Fruit fly (Drosophila melanogaster): ENCODE measurements around the gene CG13693.
A peak's percentile ranks its signal among the peaks of the same experiment; 100 is the strongest.

CG13693 gene

DNA sequence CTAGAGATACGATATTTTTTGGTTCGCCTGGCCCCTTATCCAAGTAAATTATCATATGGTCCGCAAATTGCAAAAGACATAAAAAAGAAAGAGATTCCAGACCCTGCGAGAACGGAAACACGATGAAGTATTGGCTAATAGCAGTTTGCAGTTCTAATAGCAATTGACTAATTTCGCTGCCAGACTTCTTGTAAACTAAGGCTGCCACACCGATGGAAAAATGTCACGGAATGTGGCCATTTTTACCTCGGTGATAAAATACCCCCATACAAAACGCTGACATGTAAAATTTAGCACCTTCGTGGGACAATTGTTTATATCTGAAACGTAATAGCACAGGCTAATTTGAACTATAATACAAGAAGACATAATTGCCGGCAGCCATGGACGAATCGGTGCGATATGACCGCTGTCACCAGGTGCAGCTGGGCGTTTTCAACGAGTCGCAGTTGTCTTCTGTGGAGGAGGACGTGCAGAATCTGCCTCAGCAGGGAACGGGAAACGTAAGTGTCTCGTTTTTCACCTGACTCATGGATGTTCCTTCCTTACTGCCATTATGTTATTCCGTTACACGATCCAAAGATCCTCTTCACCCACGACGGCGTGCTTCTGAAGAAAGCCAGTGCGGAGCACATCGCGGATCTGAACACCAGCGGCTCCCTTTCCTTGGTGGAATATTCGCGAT, 25.0 kb upstream of the CG13693 start, which contains the start of the genes Tbc1d15-17 and CG11617 (continued):
- TF ChIP-seq CG10366 (GFP tag; IDR thresholded peaks at IDR 0.05) (no peak), tin (GFP tag; optimal IDR thresholded peaks at IDR 0.05) (no peak), lab (GFP tag; optimal IDR thresholded peaks at IDR 0.05) (no peak), Scr (GFP tag; IDR thresholded peaks at IDR 0.05; ENCODE audit: partially characterized antibody) (peak; percentile 55), Gug (GFP tag; IDR thresholded peaks at IDR 0.05) (no peak), CG15601 (tag; optimal IDR thresholded peaks at IDR 0.05) (peak; percentile 22), CG8281 (tag; optimal IDR thresholded peaks at IDR 0.05) (no peak), CG13624 (GFP tag; optimal IDR thresholded peaks at IDR 0.05) (peak; percentile 90), grau (tag; optimal IDR thresholded peaks at IDR 0.05) (no peak), amos (GFP tag; IDR thresholded peaks at IDR 0.05; ENCODE audit: partially characterized antibody) (peak; percentile 63; the same call in 1 of the 2 replicates), CG7745 (tag; optimal IDR thresholded peaks at IDR 0.05) (no peak), gro (GFP tag; optimal IDR thresholded peaks at IDR 0.05) (no peak), CG10959 (GFP tag; IDR thresholded peaks at IDR 0.05) (no peak), CG1832 (GFP tag; optimal IDR thresholded peaks at IDR 0.05) (no peak), CG1603 (tag; optimal IDR thresholded peaks at IDR 0.05) (peak; percentile 82), CG17359 (tag; optimal IDR thresholded peaks at IDR 0.05) (no peak), Atf6 (GFP tag; IDR thresholded peaks at IDR 0.05) (no peak), Meics (GFP tag; optimal IDR thresholded peaks at IDR 0.05) (no peak), BEAF-32 (GFP tag; optimal IDR thresholded peaks at IDR 0.05) (peak; percentile 63), CG2116 (GFP tag; optimal IDR thresholded peaks at IDR 0.05) (peak; percentile 59), Rx (GFP tag; IDR thresholded peaks at IDR 0.05) (no peak), Dll (GFP tag; IDR thresholded peaks at IDR 0.05; ENCODE audit: partially characterized antibody) (peak; percentile 55; the same call in 2 of the 4 replicates), CG30403 (GFP tag; optimal IDR thresholded peaks at IDR 0.05) (no peak), CG11456 (GFP tag; IDR thresholded peaks at IDR 0.05) (no peak), CG10431 (GFP tag; optimal IDR thresholded peaks at IDR 0.05) (peak; percentile 68), odd (GFP tag; optimal IDR thresholded peaks at IDR 0.05) (no peak), CG9609 (GFP tag; optimal IDR thresholded peaks at IDR 0.05) (no peak), CG18262 (tag; optimal IDR thresholded peaks at IDR 0.05) (no peak), hb (GFP tag; IDR thresholded peaks at IDR 0.05; ENCODE audit: partially characterized antibody) (no peak), dysf (GFP tag; IDR thresholded peaks at IDR 0.05) (peak; percentile 9; the same call in 1 of the 3 replicates), CG15011 (GFP tag; optimal IDR thresholded peaks at IDR 0.05) (no peak), Tbp (GFP tag; optimal IDR thresholded peaks at IDR 0.05) (no peak), eve (GFP tag; optimal IDR thresholded peaks at IDR 0.05) (no peak), fru (optimal IDR thresholded peaks at IDR 0.05) (no peak), sd (tag; optimal IDR thresholded peaks at IDR 0.05) (no peak), CG6272 (GFP tag; IDR thresholded peaks at IDR 0.05) (no peak), kni (GFP tag; optimal IDR thresholded peaks at IDR 0.05) (no peak), crol (GFP tag; IDR thresholded peaks at IDR 0.05) (no peak), CG17829 (tag; optimal IDR thresholded peaks at IDR 0.05) (peak; percentile 31), NC2β (GFP tag; optimal IDR thresholded peaks at IDR 0.05) (peak; percentile 23), ewg (GFP tag; optimal IDR thresholded peaks at IDR 0.05) (no peak), Ssrp (tag; optimal IDR thresholded peaks at IDR 0.05) (no peak), HmgZ (tag; optimal IDR thresholded peaks at IDR 0.05) (peak; percentile 76), Atf3 (GFP tag; optimal IDR thresholded peaks at IDR 0.05) (no peak), usp (GFP tag; optimal IDR thresholded peaks at IDR 0.05) (no peak), seq (GFP tag; IDR thresholded peaks at IDR 0.05) (no peak), insv (GFP tag; optimal IDR thresholded peaks at IDR 0.05) (peak in 1 of 2 experiments; percentile 51), ro (GFP tag; IDR thresholded peaks at IDR 0.05) (no peak), Nf-YB (GFP tag; optimal IDR thresholded peaks at IDR 0.05) (no peak), CG8359 (GFP tag; optimal IDR thresholded peaks at IDR 0.05; ENCODE audit: borderline replicate concordance) (no peak)

Data from whole organism, embryonic.